Worm (Caenorhabditis elegans) whole organism, early embryonic: ENCODE measurements around the gene ttr-44.

ENCODE experiments used
- F13C5.2 ChIP-seq: sonication (generic microtip); optimal IDR thresholded peaks from 2 replicates; lab custom pipeline; 2017; ENCODE audit warnings: mild to moderate bottlenecking, missing genetic modification characterization, inconsistent platforms, missing compliant biosample characterization
- aly-1 ChIP-seq: sonication (generic microtip); optimal IDR thresholded peaks from 2 replicates; lab custom pipeline; 2016; ENCODE audit warnings: missing genetic modification characterization, missing compliant biosample characterization
- ceh-36 ChIP-seq: sonication (generic microtip); optimal IDR thresholded peaks from 2 replicates; lab custom pipeline; 2016; ENCODE audit warnings: missing genetic modification characterization, inconsistent platforms, missing compliant biosample characterization
- ets-7 ChIP-seq: sonication (generic microtip); optimal IDR thresholded peaks from 2 replicates; lab custom pipeline; 2016; ENCODE audit warnings: missing genotype, missing genetic modification characterization, missing compliant biosample characterization
- hmbx-1 ChIP-seq: sonication (generic microtip); optimal IDR thresholded peaks from 2 replicates; lab custom pipeline; 2016; ENCODE audit warnings: mild to moderate bottlenecking, missing genetic modification characterization, missing compliant biosample characterization
- hmg-4 ChIP-seq: fragments of 200-800 bp; sonication (Bioruptor generic); optimal IDR thresholded peaks from 2 replicates; lab custom pipeline; 2018; ENCODE audit warnings: mild to moderate bottlenecking, missing genetic modification characterization, missing compliant biosample characterization
- hnd-1 ChIP-seq: sonication (generic microtip); optimal IDR thresholded peaks from 2 replicates; lab custom pipeline; 2016; ENCODE audit warnings: missing genetic modification characterization, missing compliant biosample characterization
- pes-1 ChIP-seq: fragments of 200-800 bp; sonication (Bioruptor generic); IDR thresholded peaks from 2 replicates; pipeline ENCODE4 v1.3.6; 2022; ENCODE audit warnings: missing genetic modification reagents, missing genetic modification characterization, missing compliant biosample characterization
- sea-1 ChIP-seq: fragments of 200-800 bp; sonication (Bioruptor generic); conservative IDR thresholded peaks from 2 replicates; pipeline ENCODE4 v1.3.6; 2022; ENCODE audit warnings: missing genetic modification characterization, missing compliant biosample characterization
- tbx-11 ChIP-seq: fragments of 200-800 bp; sonication (Bioruptor generic); IDR thresholded peaks from 2 replicates; pipeline ENCODE4 v1.3.6; 2022; ENCODE audit warnings: missing genetic modification characterization, missing compliant biosample characterization
- tbx-37 ChIP-seq: fragments of 200-800 bp; sonication (Bioruptor generic); conservative IDR thresholded peaks from 2 replicates; pipeline ENCODE4 v1.3.6; 2022; ENCODE audit warnings: missing genetic modification reagents, missing genetic modification characterization, missing compliant biosample characterization
- tra-4 ChIP-seq: sonication (generic microtip); optimal IDR thresholded peaks from 2 replicates; lab custom pipeline; 2017; ENCODE audit warnings: missing genetic modification characterization, missing compliant biosample characterization

The ttr-44 gene

DNA sequence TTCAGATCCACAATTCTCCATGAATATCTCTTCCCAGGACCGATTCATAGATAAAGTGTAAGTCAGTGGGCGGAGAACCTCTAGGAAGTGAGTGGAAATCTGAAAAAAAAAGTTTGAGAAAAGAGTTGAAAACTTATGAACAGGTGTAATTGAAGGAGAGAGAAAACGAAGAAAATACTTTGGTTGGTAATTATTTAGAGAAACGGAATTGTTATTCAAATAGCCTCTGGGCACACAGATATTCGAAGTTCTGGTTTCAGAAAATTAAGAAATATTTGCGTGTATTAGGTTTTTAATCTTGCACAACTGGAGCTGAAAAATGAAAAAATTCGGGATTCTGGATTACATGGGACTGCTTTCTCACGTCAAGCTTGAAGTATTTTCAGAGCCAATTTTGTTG is 50.8 kb downstream of the ttr-44 start, which contains the start of gene T10G3.2:
T10G3.2 (minus strand) TSS at position 101 of the 400 bp plus-strand sequence.
- TF ChIP-seq pes-1 = no peak
- TF ChIP-seq ceh-36 (tag; lab: Kevin White, UChicago) = no peak
- no peak for TF ChIP-seq hnd-1 (tag; lab: Kevin White, UChicago)
- TF ChIP-seq hmg-4 (GFP tag; lab: Kevin White, UChicago) = no peak
- TF ChIP-seq tbx-37 (GFP tag; lab: Robert Waterston, UW) = no peak
- TF ChIP-seq F13C5.2 = no peak
- TF ChIP-seq aly-1 = no peak
- TF ChIP-seq tbx-11 (GFP tag; lab: Robert Waterston, UW) = no peak
- TF ChIP-seq tra-4 (tag; lab: Kevin White, UChicago) = no peak
- TF ChIP-seq sea-1 = no peak
- no peak for TF ChIP-seq hmbx-1 (tag; lab: Kevin White, UChicago)
- no peak for TF ChIP-seq ets-7 (tag; lab: Kevin White, UChicago)
